Fruit fly (Drosophila melanogaster): ENCODE measurements around the gene yip2.

DNA sequence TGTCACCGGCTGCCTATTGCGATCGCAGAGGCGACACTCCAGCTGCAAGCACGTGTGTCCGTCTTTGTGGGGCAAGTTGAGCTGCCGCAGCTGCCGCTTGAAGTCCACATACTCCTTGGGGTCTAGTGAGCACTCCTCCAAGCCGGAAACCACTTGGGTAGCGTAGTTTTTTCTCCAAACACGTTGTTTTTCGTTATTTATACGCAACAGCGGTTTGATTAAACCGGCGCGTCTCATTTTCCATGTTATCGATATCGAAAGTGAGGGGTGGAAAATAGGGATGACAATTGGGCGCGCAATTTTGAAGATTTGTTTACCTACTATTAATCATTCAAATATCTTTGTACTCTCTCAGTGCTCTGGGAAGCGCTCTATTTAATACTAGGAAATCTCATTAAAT lies 21.9 kb upstream of the yip2 start, which contains the start of gene mtDNA-helicase:
- no peak for TF ChIP-seq CG1620 (GFP tag; optimal IDR thresholded peaks at IDR 0.05)
- no peak for TF ChIP-seq tj (GFP tag; optimal IDR thresholded peaks at IDR 0.05)
- TF ChIP-seq Hr96 (GFP tag; optimal IDR thresholded peaks at IDR 0.05): no peak
- TF ChIP-seq ovo (GFP tag; optimal IDR thresholded peaks at IDR 0.05): no peak

All from whole organism, adult.